Worm (Caenorhabditis elegans) whole organism, L4/young adult: ENCODE results near the gene fbxb-85.

ENCODE experiments used
- W03F9.2 ChIP-seq: fragments of 150-350 bp; optimal IDR thresholded peaks from 2 replicates; lab custom pipeline; 2014; ENCODE audit warnings: missing biosample characterization, missing genetic modification characterization
- dao-5 ChIP-seq: sonication (generic microtip); optimal IDR thresholded peaks from 2 replicates; lab custom pipeline; 2016; ENCODE audit warnings: missing genotype, missing genetic modification characterization, moderate library complexity, missing compliant biosample characterization
- him-1 ChIP-seq: sonication (generic microtip); optimal IDR thresholded peaks from 2 replicates; lab custom pipeline; 2016; ENCODE audit warnings: missing genotype, missing genetic modification reagents, missing genetic modification characterization, missing compliant biosample characterization

DNA sequence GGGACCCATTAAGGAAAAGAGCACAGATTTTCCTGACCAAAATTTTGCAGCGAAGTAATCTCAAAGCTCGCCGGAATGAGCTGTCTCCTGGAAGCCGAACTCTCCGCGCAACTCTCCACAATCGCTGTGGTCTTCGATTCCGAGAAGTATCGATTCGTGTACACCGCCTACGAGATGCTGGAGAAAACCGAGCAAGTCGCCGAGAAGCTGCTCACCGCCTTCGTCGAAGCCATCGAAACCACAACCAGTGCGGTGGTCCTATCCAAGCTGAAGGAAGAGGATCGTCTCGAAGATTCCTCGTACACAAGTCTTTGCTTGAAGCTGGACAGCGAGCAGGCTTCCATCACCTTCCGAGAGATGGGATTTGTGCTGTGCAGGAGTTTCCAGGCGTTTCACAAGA lies 22.1 kb upstream of the fbxb-85 start:
- TF ChIP-seq W03F9.2 (tag; lab: Kevin White, UChicago) = no peak
- no peak for TF ChIP-seq him-1 (tag; lab: Kevin White, UChicago)
- TF ChIP-seq dao-5 (tag; lab: Kevin White, UChicago) = no peak
